Fruit fly (Drosophila melanogaster) whole organism, embryonic: ENCODE results near the gene CG12078.

Experiments used
- CG11456 ChIP-seq: fragments of 200-800 bp; sonication (Bioruptor generic); IDR thresholded peaks from 3 replicates; pipeline ENCODE4 v1.3.6; 2022; ENCODE audit warnings: missing biosample characterization, missing genetic modification characterization
- CG12071 ChIP-seq: fragments of 200-800 bp; sonication (Bioruptor generic); optimal IDR thresholded peaks from 3 replicates; lab custom pipeline; 2018; ENCODE audit warnings: missing biosample characterization, mild to moderate bottlenecking, missing genetic modification characterization
- CG12219 ChIP-seq: fragments of 200-800 bp; sonication (Bioruptor generic); optimal IDR thresholded peaks from 3 replicates; lab custom pipeline; 2018; ENCODE audit warnings: missing biosample characterization, mild to moderate bottlenecking, missing genetic modification characterization
- CG12942 ChIP-seq: fragments of 200-800 bp; sonication (Bioruptor generic); optimal IDR thresholded peaks from 3 replicates; lab custom pipeline; 2016; ENCODE audit warnings: missing biosample characterization, missing genetic modification characterization
- CG17612 ChIP-seq: fragments of 200-800 bp; sonication (Bioruptor generic); IDR thresholded peaks from 2 replicates; pipeline ENCODE4 v1.3.6; 2022; ENCODE audit warnings: missing biosample characterization, missing genetic modification characterization
- CG18599 ChIP-seq: fragments of 200-800 bp; sonication (Bioruptor generic); optimal IDR thresholded peaks from 3 replicates; lab custom pipeline; 2017; ENCODE audit warnings: missing biosample characterization, missing genetic modification characterization, mild to moderate bottlenecking, moderate library complexity, missing genetic modification reagents
- CG30020 ChIP-seq: fragments of 200-800 bp; optimal IDR thresholded peaks from 2 replicates; lab custom pipeline; 2019; ENCODE audit warnings: missing biosample characterization, mild to moderate bottlenecking, missing genetic modification characterization, moderate library complexity
- CG34224 ChIP-seq: fragments of 200-800 bp; sonication (Bioruptor generic); IDR thresholded peaks from 3 replicates; pipeline ENCODE4 v1.3.6; 2022; ENCODE audit warnings: missing biosample characterization, missing genetic modification characterization; ENCODE audit not compliant: partially characterized antibody
- CG5953 ChIP-seq: fragments of 200-800 bp; sonication (Bioruptor generic); IDR thresholded peaks from 2 replicates; pipeline ENCODE4 v1.3.6; 2022; ENCODE audit warnings: missing biosample characterization, missing genetic modification characterization
- CG7271 ChIP-seq: fragments of 200-800 bp; sonication (Bioruptor generic); optimal IDR thresholded peaks from 2 replicates; lab custom pipeline; 2018; ENCODE audit warnings: missing biosample characterization, mild to moderate bottlenecking, missing genetic modification characterization, moderate library complexity
- CG8089 ChIP-seq: fragments of 200-800 bp; sonication (Bioruptor generic); optimal IDR thresholded peaks from 3 replicates; lab custom pipeline; 2016; ENCODE audit warnings: missing biosample characterization, missing genetic modification characterization
- Dbx ChIP-seq: fragments of 200-800 bp; sonication (Bioruptor generic); IDR thresholded peaks from 3 replicates; pipeline ENCODE4 v1.3.6; 2022; ENCODE audit warnings: missing biosample characterization, missing genetic modification characterization
- Deaf1 ChIP-seq: fragments of 200-800 bp; optimal IDR thresholded peaks from 3 replicates; lab custom pipeline; 2019; ENCODE audit warnings: missing biosample characterization, mild to moderate bottlenecking, missing genetic modification characterization, moderate library complexity
- Eip74EF ChIP-seq, 2 experiments: fragments of 200-800 bp in 1 of 2; fragments of >200 bp in 1 of 2; sonication (Bioruptor generic) in 1 of 2; optimal IDR thresholded peaks; 2 replicates each; lab custom pipeline; 2017 to 2019; ENCODE audit warnings: missing biosample characterization in 2 of 2, missing genetic modification characterization in 2 of 2, mild to moderate bottlenecking in 1 of 2, moderate library complexity in 1 of 2
- HHEX ChIP-seq: fragments of 200-800 bp; sonication (Bioruptor generic); optimal IDR thresholded peaks from 3 replicates; lab custom pipeline; 2017; ENCODE audit warnings: missing biosample characterization, mild to moderate bottlenecking, missing genetic modification characterization, missing genetic modification reagents
- MESR4 ChIP-seq: fragments of 200-800 bp; sonication (Bioruptor generic); optimal IDR thresholded peaks from 2 replicates; lab custom pipeline; 2018; ENCODE audit warnings: missing biosample characterization, mild to moderate bottlenecking, missing genetic modification characterization, moderate library complexity
- Mad ChIP-seq: fragments of 200-800 bp; sonication (Bioruptor generic); optimal IDR thresholded peaks from 2 replicates; lab custom pipeline; 2016; ENCODE audit warnings: missing biosample characterization, missing genetic modification characterization
- Med ChIP-seq: fragments of 200-800 bp; sonication (Bioruptor generic); peaks from one replicate; lab custom pipeline; 2016; ENCODE audit warnings: missing biosample characterization, missing genetic modification characterization, mild to moderate bottlenecking, inconsistent platforms, moderate library complexity
- NC2β ChIP-seq: fragments of 200-800 bp; sonication (Bioruptor generic); optimal IDR thresholded peaks from 2 replicates; lab custom pipeline; 2016; ENCODE audit warnings: missing biosample characterization, missing genetic modification characterization
- Neu2 ChIP-seq: fragments of 200-800 bp; sonication (Bioruptor generic); optimal IDR thresholded peaks from 3 replicates; lab custom pipeline; 2016; ENCODE audit warnings: missing biosample characterization, missing genetic modification characterization, borderline replicate concordance
- Ptx1 ChIP-seq: fragments of 200-800 bp; sonication (Bioruptor generic); IDR thresholded peaks from 2 replicates; pipeline ENCODE4 v1.3.6; 2022; ENCODE audit warnings: missing biosample characterization, missing genetic modification characterization
- Sox100B ChIP-seq: fragments of 200-800 bp; sonication (Bioruptor generic); optimal IDR thresholded peaks from 3 replicates; lab custom pipeline; 2018; ENCODE audit warnings: missing biosample characterization, mild to moderate bottlenecking, missing genetic modification characterization
- Usf ChIP-seq: fragments of 200-800 bp; sonication (Bioruptor generic); optimal IDR thresholded peaks from 2 replicates; lab custom pipeline; 2017; ENCODE audit warnings: missing genotype, missing biosample characterization, missing genetic modification characterization
- ara ChIP-seq: fragments of 200-800 bp; sonication (Bioruptor generic); IDR thresholded peaks from 2 replicates; pipeline ENCODE4 v1.3.6; 2022; ENCODE audit warnings: missing biosample characterization, missing genetic modification characterization
- ato ChIP-seq: fragments of 200-800 bp; sonication (Bioruptor generic); IDR thresholded peaks from 2 replicates; pipeline ENCODE4 v1.3.6; 2022; ENCODE audit warnings: missing biosample characterization, missing genetic modification characterization; ENCODE audit not compliant: partially characterized antibody
- cas ChIP-seq: fragments of 200-800 bp; sonication (Bioruptor generic); IDR thresholded peaks from 2 replicates; pipeline ENCODE4 v1.3.6; 2022; ENCODE audit warnings: missing biosample characterization, missing genetic modification characterization
- cato ChIP-seq: fragments of 200-800 bp; sonication (Bioruptor generic); optimal IDR thresholded peaks from 2 replicates; lab custom pipeline; 2016; ENCODE audit warnings: missing biosample characterization, missing genetic modification characterization, borderline replicate concordance
- croc ChIP-seq: fragments of 200-800 bp; sonication (Bioruptor generic); conservative IDR thresholded peaks from 3 replicates; pipeline ENCODE4 v1.3.6; 2022; ENCODE audit warnings: missing biosample characterization, missing genetic modification characterization
- dati ChIP-seq: fragments of 200-800 bp; sonication (Bioruptor generic); IDR thresholded peaks from 2 replicates; pipeline ENCODE4 v1.3.6; 2022; ENCODE audit warnings: missing biosample characterization, missing genetic modification characterization
- ewg ChIP-seq: fragments of 200-800 bp; sonication (Bioruptor generic); optimal IDR thresholded peaks from 3 replicates; lab custom pipeline; 2017; ENCODE audit warnings: mild to moderate bottlenecking, missing biosample characterization, missing genetic modification reagents, missing genetic modification characterization
- fd3F ChIP-seq: fragments of 200-800 bp; sonication (Bioruptor generic); optimal IDR thresholded peaks from 2 replicates; lab custom pipeline; 2018; ENCODE audit warnings: missing biosample characterization, mild to moderate bottlenecking, missing genetic modification characterization, moderate library complexity
- gce ChIP-seq: fragments of 200-800 bp; sonication (Bioruptor generic); IDR thresholded peaks from 3 replicates; pipeline ENCODE4 v1.3.6; 2022; ENCODE audit warnings: missing biosample characterization, missing genetic modification characterization
- gcm ChIP-seq: fragments of 200-800 bp; sonication (Bioruptor generic); optimal IDR thresholded peaks from 2 replicates; lab custom pipeline; 2019; ENCODE audit warnings: missing biosample characterization, mild to moderate bottlenecking, missing genetic modification characterization, moderate library complexity
- grn ChIP-seq: fragments of 200-800 bp; sonication (Bioruptor generic); optimal IDR thresholded peaks from 3 replicates; lab custom pipeline; 2017; ENCODE audit warnings: missing biosample characterization, missing genetic modification characterization
- hb ChIP-seq: fragments of 200-800 bp; sonication (Bioruptor generic); IDR thresholded peaks from 3 replicates; pipeline ENCODE4 v1.3.6; 2022; ENCODE audit warnings: missing biosample characterization, missing genetic modification characterization; ENCODE audit not compliant: partially characterized antibody
- knrl ChIP-seq: fragments of 200-800 bp; sonication (Bioruptor generic); IDR thresholded peaks from 3 replicates; pipeline ENCODE4 v1.3.6; 2022; ENCODE audit warnings: missing biosample characterization, missing genetic modification characterization; ENCODE audit not compliant: partially characterized antibody
- lilli ChIP-seq: fragments of 200-800 bp; sonication (Bioruptor generic); optimal IDR thresholded peaks from 3 replicates; lab custom pipeline; 2016; ENCODE audit warnings: missing biosample characterization, missing genetic modification characterization
- lmd ChIP-seq: fragments of 200-800 bp; sonication (Bioruptor generic); IDR thresholded peaks from 2 replicates; pipeline ENCODE4 v1.3.6; 2022; ENCODE audit warnings: missing biosample characterization, missing genetic modification characterization
- nerfin-2 ChIP-seq: fragments of 200-800 bp; sonication (Bioruptor generic); IDR thresholded peaks from 2 replicates; pipeline ENCODE4 v1.3.6; 2022; ENCODE audit warnings: missing biosample characterization, missing genetic modification characterization; ENCODE audit not compliant: partially characterized antibody
- nmo ChIP-seq: fragments of 200-800 bp; sonication (Bioruptor generic); optimal IDR thresholded peaks from 2 replicates; lab custom pipeline; 2018; ENCODE audit warnings: missing biosample characterization, mild to moderate bottlenecking, missing genetic modification characterization, moderate library complexity
- pb ChIP-seq: fragments of 200-800 bp; sonication (Bioruptor generic); optimal IDR thresholded peaks from 3 replicates; lab custom pipeline; 2016; ENCODE audit warnings: missing biosample characterization, missing genetic modification characterization
- pros ChIP-seq: fragments of 200-800 bp; sonication (Bioruptor generic); optimal IDR thresholded peaks from 3 replicates; lab custom pipeline; 2019; ENCODE audit warnings: missing biosample characterization, mild to moderate bottlenecking, missing genetic modification characterization, moderate library complexity
- row ChIP-seq: fragments of 200-800 bp; sonication (Bioruptor generic); IDR thresholded peaks from 3 replicates; pipeline ENCODE4 v1.3.6; 2022; ENCODE audit warnings: missing biosample characterization, missing genetic modification characterization
- sens ChIP-seq: fragments of 200-800 bp; sonication (Bioruptor generic); peaks from one replicate; lab custom pipeline; 2016; ENCODE audit warnings: missing biosample characterization, missing genetic modification characterization
- sisA ChIP-seq: fragments of 200-800 bp; sonication (Bioruptor generic); IDR thresholded peaks from 2 replicates; pipeline ENCODE4 v1.3.6; 2022; ENCODE audit warnings: missing biosample characterization, missing genetic modification characterization
- slbo ChIP-seq: fragments of 200-800 bp; sonication (Bioruptor generic); IDR thresholded peaks from 2 replicates; pipeline ENCODE4 v1.3.6; 2022; ENCODE audit warnings: missing biosample characterization, missing genetic modification characterization
- sqz ChIP-seq: fragments of 200-800 bp; sonication (Bioruptor generic); optimal IDR thresholded peaks from 3 replicates; lab custom pipeline; 2018; ENCODE audit warnings: missing biosample characterization, mild to moderate bottlenecking, missing genetic modification characterization
- tx ChIP-seq: fragments of 200-800 bp; sonication (Bioruptor generic); optimal IDR thresholded peaks from 2 replicates; lab custom pipeline; 2016; ENCODE audit warnings: missing biosample characterization, missing genetic modification characterization
- wor ChIP-seq: fragments of 200-800 bp; sonication (Bioruptor generic); IDR thresholded peaks from 2 replicates; pipeline ENCODE4 v1.3.6; 2022; ENCODE audit warnings: missing biosample characterization, missing genetic modification characterization
- zen2 ChIP-seq: fragments of 200-800 bp; sonication (Bioruptor generic); IDR thresholded peaks from 3 replicates; pipeline ENCODE4 v1.3.6; 2022; ENCODE audit warnings: missing biosample characterization, missing genetic modification characterization; ENCODE audit not compliant: partially characterized antibody

CG12078 gene

DNA sequence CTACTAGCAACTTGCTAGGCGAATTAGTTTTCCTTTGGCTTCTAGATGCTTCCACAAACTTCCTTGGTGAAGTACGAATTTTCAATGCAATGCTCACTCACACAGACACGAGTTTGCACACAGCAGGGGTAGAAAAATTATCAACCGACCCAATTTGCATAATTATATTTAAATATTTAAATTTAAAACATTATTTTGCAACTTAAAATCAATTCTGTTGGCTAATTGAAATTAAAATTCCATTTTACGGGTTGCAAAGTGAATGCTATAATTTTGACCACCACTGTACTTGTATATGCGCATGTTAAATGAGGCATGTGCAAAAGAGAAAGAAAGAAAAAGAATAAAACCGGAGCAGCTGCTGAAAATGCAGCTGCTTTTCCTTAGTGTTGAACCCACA, 50.0 kb downstream of the CG12078 start (continued):
- TF ChIP-seq ato, result no peak
- TF ChIP-seq HHEX (GFP tag; lab: Kevin White, UChicago), result peak; percentile 94
- no peak for TF ChIP-seq zen2 (GFP tag; lab: Robert Waterston, UW)
- peak; percentile 91 for TF ChIP-seq sisA
- peak; percentile 94 for TF ChIP-seq ewg (GFP tag; lab: Kevin White, UChicago)
- peak; percentile 88 for TF ChIP-seq croc (GFP tag; lab: Robert Waterston, UW)
- TF ChIP-seq grn (GFP tag; lab: Kevin White, UChicago), result peak; percentile 20
- TF ChIP-seq Usf, result peak; percentile 39
- peak; percentile 81 for TF ChIP-seq lilli (GFP tag; lab: Kevin White, UChicago)
- TF ChIP-seq cato (GFP tag; lab: Kevin White, UChicago), result peak; percentile 66
- TF ChIP-seq gcm (GFP tag; lab: Kevin White, UChicago), result peak; percentile 95
- peak; percentile 92 for TF ChIP-seq CG12219 (GFP tag; lab: Kevin White, UChicago)
- TF ChIP-seq cas (GFP tag; lab: Robert Waterston, UW), result peak; percentile 82
- peak; percentile 91 for TF ChIP-seq Med (GFP tag; lab: Kevin White, UChicago)
- TF ChIP-seq ara, result peak; percentile 93
- TF ChIP-seq gce (GFP tag; lab: Robert Waterston, UW), result peak; percentile 86
- TF ChIP-seq lmd (GFP tag; lab: Robert Waterston, UW), result peak; percentile 94
- TF ChIP-seq Eip74EF (GFP tag; optimal IDR thresholded peaks at IDR 0.05; lab: Kevin White, UChicago), result peak in 1 of 2 experiments; percentile 91
- TF ChIP-seq CG18599 (GFP tag; lab: Kevin White, UChicago), result peak; percentile 96
- TF ChIP-seq CG5953 (GFP tag; lab: Robert Waterston, UW), result peak; percentile 93
- TF ChIP-seq NC2β, result peak; percentile 43
- no peak for TF ChIP-seq hb (GFP tag; lab: Robert Waterston, UW)
- peak; percentile 91 for TF ChIP-seq fd3F (GFP tag; lab: Kevin White, UChicago)
- TF ChIP-seq Neu2 (GFP tag; lab: Kevin White, UChicago), result no peak
- peak; percentile 80 for TF ChIP-seq CG12942 (GFP tag; lab: Kevin White, UChicago)
- peak; percentile 40 for TF ChIP-seq MESR4 (GFP tag; lab: Kevin White, UChicago)
- TF ChIP-seq Deaf1 (tag; lab: Kevin White, UChicago), result peak; percentile 74
- TF ChIP-seq CG8089 (GFP tag; lab: Kevin White, UChicago), result no peak
- TF ChIP-seq dati (GFP tag; lab: Robert Waterston, UW), result peak; percentile 78; the same call in 1 of the 2 replicates
- peak; percentile 93 for TF ChIP-seq Sox100B (GFP tag; lab: Kevin White, UChicago)
- peak; percentile 81 for TF ChIP-seq Mad
- peak; percentile 70 for TF ChIP-seq CG17612 (GFP tag; lab: Robert Waterston, UW)
- TF ChIP-seq pros (GFP tag; lab: Kevin White, UChicago), result no peak
- peak; percentile 92 for TF ChIP-seq CG7271 (tag; lab: Kevin White, UChicago)
- TF ChIP-seq CG34224 (GFP tag; lab: Robert Waterston, UW), result no peak
- no peak for TF ChIP-seq nerfin-2
- TF ChIP-seq sens (GFP tag; lab: Kevin White, UChicago), result peak; percentile 96
- TF ChIP-seq wor (GFP tag; lab: Robert Waterston, UW), result peak; percentile 84
- no peak for TF ChIP-seq pb (GFP tag; lab: Kevin White, UChicago)
- peak; percentile 5 for TF ChIP-seq tx (GFP tag; lab: Kevin White, UChicago)
- peak; percentile 91 for TF ChIP-seq CG12071 (GFP tag; lab: Kevin White, UChicago)
- TF ChIP-seq Ptx1 (GFP tag; lab: Robert Waterston, UW), result peak; percentile 95
- TF ChIP-seq row, result peak; percentile 95
- TF ChIP-seq nmo (GFP tag; lab: Kevin White, UChicago), result peak; percentile 96
- peak; percentile 48 for TF ChIP-seq CG30020 (tag; lab: Kevin White, UChicago)
- TF ChIP-seq slbo (GFP tag; lab: Robert Waterston, UW), result peak; percentile 94
- peak; percentile 92 for TF ChIP-seq Dbx
- 0 out of 3 replicates have a peak, but pooled peaks have one; percentile 12 for TF ChIP-seq knrl (GFP tag; lab: Robert Waterston, UW)
- peak; percentile 91 for TF ChIP-seq CG11456 (GFP tag; lab: Robert Waterston, UW)
- no peak for TF ChIP-seq sqz (GFP tag; lab: Kevin White, UChicago)
